Worm (Caenorhabditis elegans) whole organism, L4 larva: ENCODE data around the gene sdc-1.
A peak's percentile ranks its signal among the peaks of the same experiment; 100 is the strongest.

Experiments used
- F10B5.3 ChIP-seq: sonication (generic microtip); optimal IDR thresholded peaks from 2 replicates; lab custom pipeline; 2016; ENCODE audit warnings: mild to moderate bottlenecking, missing genetic modification characterization, missing compliant biosample characterization
- F26F4.8 ChIP-seq: fragments of 200-800 bp; sonication (Bioruptor generic); conservative IDR thresholded peaks from 2 replicates; pipeline ENCODE4 v1.3.6; 2022; ENCODE audit warnings: missing genetic modification characterization, missing compliant biosample characterization
- F37D6.2 ChIP-seq: sonication (generic microtip); optimal IDR thresholded peaks from 2 replicates; lab custom pipeline; 2016; ENCODE audit warnings: mild to moderate bottlenecking, missing genetic modification characterization, missing compliant biosample characterization
- F44E2.7 ChIP-seq: fragments of 200-800 bp; sonication (Bioruptor generic); IDR thresholded peaks from 2 replicates; pipeline ENCODE4 v2.1.2; 2022; ENCODE audit warnings: missing genetic modification characterization, missing compliant biosample characterization
- T20F7.1 ChIP-seq: fragments of 200-800 bp; sonication (Bioruptor generic); optimal IDR thresholded peaks from 2 replicates; lab custom pipeline; 2018; ENCODE audit warnings: mild to moderate bottlenecking, missing genetic modification characterization, missing compliant biosample characterization
- ama-1 ChIP-seq: fragments of 150-350 bp; optimal IDR thresholded peaks from 2 replicates; lab custom pipeline; 2014; ENCODE audit warnings: inconsistent platforms, mixed read lengths
- ceh-20 ChIP-seq: fragments of 200-800 bp; sonication (Bioruptor generic); IDR thresholded peaks from 2 replicates; pipeline ENCODE4 v1.3.6; 2022; ENCODE audit warnings: missing genetic modification reagents, missing genetic modification characterization, missing compliant biosample characterization
- ceh-44 ChIP-seq: fragments of 200-800 bp; sonication (Bioruptor generic); IDR thresholded peaks from 2 replicates; pipeline ENCODE4 v1.3.6; 2022; ENCODE audit warnings: missing genetic modification reagents, missing genetic modification characterization, missing compliant biosample characterization
- ceh-62 ChIP-seq: sonication (generic microtip); optimal IDR thresholded peaks from 2 replicates; lab custom pipeline; 2017; ENCODE audit warnings: missing biosample characterization, missing genetic modification characterization
- daf-16 ChIP-seq, 3 experiments: sonication (generic microtip); optimal IDR thresholded peaks; 2 replicates each; lab custom pipeline; 2016 to 2017; ENCODE audit warnings: missing genetic modification characterization in 3 of 3, missing genetic modification reagents in 3 of 3, mild to moderate bottlenecking in 2 of 3, missing compliant biosample characterization in 2 of 3, missing biosample characterization in 1 of 3, moderate library complexity in 1 of 3
- daf-19 ChIP-seq: fragments of 200-800 bp; sonication (Bioruptor generic); conservative IDR thresholded peaks from 2 replicates; pipeline ENCODE4 v1.3.6; 2022; ENCODE audit warnings: missing genetic modification characterization, missing compliant biosample characterization
- dmd-6 ChIP-seq: fragments of 200-800 bp; sonication (Bioruptor generic); IDR thresholded peaks from 2 replicates; pipeline ENCODE4 v1.3.6; 2022; ENCODE audit warnings: missing genetic modification reagents, missing genetic modification characterization, missing compliant biosample characterization
- dmd-8 ChIP-seq: fragments of 200-800 bp; sonication (Bioruptor generic); IDR thresholded peaks from 2 replicates; pipeline ENCODE4 v1.3.6; 2022; ENCODE audit warnings: missing genetic modification characterization, missing compliant biosample characterization
- dpl-1 ChIP-seq: fragments of 150-350 bp; optimal IDR thresholded peaks from 2 replicates; lab custom pipeline; 2014; ENCODE audit warnings: missing biosample characterization, missing genetic modification reagents, missing genetic modification characterization
- dve-1 ChIP-seq: sonication (generic microtip); optimal IDR thresholded peaks from 2 replicates; lab custom pipeline; 2017; ENCODE audit warnings: antibody characterized with exemption, mild to moderate bottlenecking, missing genetic modification characterization, missing compliant biosample characterization; ENCODE audit not compliant: insufficient read depth
- egl-27 ChIP-seq: sonication (generic microtip); optimal IDR thresholded peaks from 3 replicates; lab custom pipeline; 2017; ENCODE audit warnings: missing biosample characterization, missing genetic modification reagents, missing genetic modification characterization
- hif-1 ChIP-seq, 2 experiments: sonication (generic microtip); optimal IDR thresholded peaks; 2 replicates each; lab custom pipeline; 2016 to 2017; ENCODE audit warnings: missing compliant biosample characterization in 2 of 2, missing genetic modification characterization in 2 of 2, missing genetic modification reagents in 2 of 2, missing genotype in 2 of 2, mild to moderate bottlenecking in 1 of 2
- hlh-11 ChIP-seq: fragments of 200-800 bp; sonication (Bioruptor generic); optimal IDR thresholded peaks from 2 replicates; lab custom pipeline; 2018; ENCODE audit warnings: mild to moderate bottlenecking, missing genetic modification characterization, missing compliant biosample characterization
- hlh-30 ChIP-seq: sonication (generic microtip); optimal IDR thresholded peaks from 2 replicates; lab custom pipeline; 2017; ENCODE audit warnings: antibody characterized with exemption, mild to moderate bottlenecking, missing genetic modification characterization, missing compliant biosample characterization; ENCODE audit not compliant: insufficient read depth
- hmg-1.1 ChIP-seq: fragments of 200-800 bp; sonication (Bioruptor generic); IDR thresholded peaks from 2 replicates; pipeline ENCODE4 v1.3.6; 2022; ENCODE audit warnings: missing genetic modification reagents, missing genetic modification characterization, missing compliant biosample characterization
- jun-1 ChIP-seq: fragments of 150-350 bp; optimal IDR thresholded peaks from 2 replicates; lab custom pipeline; 2014; ENCODE audit warnings: missing biosample characterization, missing genetic modification reagents, missing genetic modification characterization
- lin-29 ChIP-seq: fragments of 200-800 bp; sonication (Bioruptor generic); IDR thresholded peaks from 2 replicates; pipeline ENCODE4 v1.3.6; 2022; ENCODE audit warnings: missing genetic modification reagents, missing genetic modification characterization, missing compliant biosample characterization
- madf-9 ChIP-seq: fragments of 200-800 bp; sonication (Bioruptor generic); conservative IDR thresholded peaks from 2 replicates; pipeline ENCODE4 v1.3.6; 2022; ENCODE audit warnings: missing genetic modification reagents, missing genetic modification characterization, missing compliant biosample characterization
- mdl-1 ChIP-seq, 2 experiments: fragments of 150-350 bp in 1 of 2; sonication (generic microtip) in 1 of 2; optimal IDR thresholded peaks; 2 replicates each; lab custom pipeline; 2014 to 2017; ENCODE audit warnings: missing biosample characterization in 2 of 2, missing genetic modification characterization in 2 of 2
- mep-1 ChIP-seq: fragments of 150-350 bp; sonication (generic microtip); optimal IDR thresholded peaks from 3 replicates; lab custom pipeline; 2014; ENCODE audit warnings: missing biosample characterization, missing genetic modification characterization
- mes-2 ChIP-seq: sonication (generic microtip); optimal IDR thresholded peaks from 2 replicates; lab custom pipeline; 2016; ENCODE audit warnings: missing genotype, mild to moderate bottlenecking, missing genetic modification characterization, missing compliant biosample characterization; ENCODE audit not compliant: poor library complexity, severe bottlenecking
- mxl-3 ChIP-seq: fragments of 200-800 bp; sonication (Bioruptor generic); optimal IDR thresholded peaks from 2 replicates; lab custom pipeline; 2018; ENCODE audit warnings: mild to moderate bottlenecking, missing genetic modification characterization, missing compliant biosample characterization
- nhr-10 ChIP-seq: fragments of 150-350 bp; optimal IDR thresholded peaks from 2 replicates; lab custom pipeline; 2014; ENCODE audit warnings: missing biosample characterization, missing genetic modification characterization
- nhr-11 ChIP-seq: fragments of 150-350 bp; optimal IDR thresholded peaks from 2 replicates; lab custom pipeline; 2014; ENCODE audit warnings: missing biosample characterization, missing genetic modification characterization
- nhr-111 ChIP-seq: fragments of 200-800 bp; sonication (Bioruptor generic); optimal IDR thresholded peaks from 2 replicates; lab custom pipeline; 2018; ENCODE audit warnings: mild to moderate bottlenecking, missing genetic modification characterization, missing compliant biosample characterization
- nhr-28 ChIP-seq: fragments of 150-350 bp; optimal IDR thresholded peaks from 2 replicates; lab custom pipeline; 2014; ENCODE audit warnings: missing biosample characterization, missing genetic modification characterization
- nhr-6 ChIP-seq: fragments of 150-350 bp; optimal IDR thresholded peaks from 2 replicates; lab custom pipeline; 2014; ENCODE audit warnings: missing biosample characterization, missing genetic modification characterization
- pha-4 ChIP-seq, 2 experiments: fragments of 150-350 bp in 1 of 2; fragments of 200-800 bp in 1 of 2; sonication (Bioruptor generic) in 1 of 2; IDR thresholded peaks in 1 of 2; optimal IDR thresholded peaks in 1 of 2; 2 replicates each; pipeline versions ENCODE4 v1.3.6 to Lab custom; 2014 to 2022; ENCODE audit warnings: missing genetic modification characterization in 2 of 2, missing genetic modification reagents in 2 of 2, missing biosample characterization in 1 of 2, missing compliant biosample characterization in 1 of 2
- php-3 ChIP-seq: fragments of 200-800 bp; sonication (Bioruptor generic); IDR thresholded peaks from 2 replicates; pipeline ENCODE4 v1.3.6; 2022; ENCODE audit warnings: missing genetic modification reagents, missing genetic modification characterization, missing compliant biosample characterization
- pqm-1 ChIP-seq: sonication (generic microtip); optimal IDR thresholded peaks from 2 replicates; lab custom pipeline; 2017; ENCODE audit warnings: missing biosample characterization, missing genetic modification characterization
- rbr-2 ChIP-seq: sonication (generic microtip); optimal IDR thresholded peaks from 2 replicates; lab custom pipeline; 2016; ENCODE audit warnings: missing genotype, missing genetic modification characterization, missing compliant biosample characterization
- sdz-12 ChIP-seq: fragments of 200-800 bp; sonication (Bioruptor generic); optimal IDR thresholded peaks from 2 replicates; lab custom pipeline; 2018; ENCODE audit warnings: mild to moderate bottlenecking, missing genetic modification characterization, missing compliant biosample characterization
- set-16 ChIP-seq: fragments of 200-800 bp; sonication (Bioruptor generic); IDR thresholded peaks from 2 replicates; pipeline ENCODE4 v1.3.6; 2022; ENCODE audit warnings: missing genetic modification reagents, missing genetic modification characterization, missing compliant biosample characterization
- skn-1 ChIP-seq: fragments of 150-350 bp; optimal IDR thresholded peaks from 2 replicates; lab custom pipeline; 2014; ENCODE audit warnings: missing biosample characterization, missing genetic modification characterization
- unc-62 ChIP-seq, 3 experiments: fragments of 150-350 bp in 1 of 3; sonication (generic microtip); optimal IDR thresholded peaks in 2 of 3; peaks in 1 of 3; 1 replicate in 1 of 3; 2 replicates in 2 of 3; lab custom pipeline; 2014 to 2017; ENCODE audit warnings: missing biosample characterization in 3 of 3, missing genetic modification characterization in 3 of 3, missing genetic modification reagents in 3 of 3, missing genotype in 1 of 3
- vab-7 ChIP-seq: fragments of 200-800 bp; sonication (Bioruptor generic); IDR thresholded peaks from 2 replicates; pipeline ENCODE4 v1.3.6; 2022; ENCODE audit warnings: missing genetic modification reagents, missing genetic modification characterization, missing compliant biosample characterization
- zfp-2 ChIP-seq: sonication (generic microtip); optimal IDR thresholded peaks from 2 replicates; lab custom pipeline; 2016; ENCODE audit warnings: mild to moderate bottlenecking, missing genetic modification characterization, missing compliant biosample characterization
- ztf-11 ChIP-seq: fragments of 150-350 bp; optimal IDR thresholded peaks from 2 replicates; lab custom pipeline; 2014; ENCODE audit warnings: missing biosample characterization, missing genetic modification characterization

The sdc-1 gene

DNA sequence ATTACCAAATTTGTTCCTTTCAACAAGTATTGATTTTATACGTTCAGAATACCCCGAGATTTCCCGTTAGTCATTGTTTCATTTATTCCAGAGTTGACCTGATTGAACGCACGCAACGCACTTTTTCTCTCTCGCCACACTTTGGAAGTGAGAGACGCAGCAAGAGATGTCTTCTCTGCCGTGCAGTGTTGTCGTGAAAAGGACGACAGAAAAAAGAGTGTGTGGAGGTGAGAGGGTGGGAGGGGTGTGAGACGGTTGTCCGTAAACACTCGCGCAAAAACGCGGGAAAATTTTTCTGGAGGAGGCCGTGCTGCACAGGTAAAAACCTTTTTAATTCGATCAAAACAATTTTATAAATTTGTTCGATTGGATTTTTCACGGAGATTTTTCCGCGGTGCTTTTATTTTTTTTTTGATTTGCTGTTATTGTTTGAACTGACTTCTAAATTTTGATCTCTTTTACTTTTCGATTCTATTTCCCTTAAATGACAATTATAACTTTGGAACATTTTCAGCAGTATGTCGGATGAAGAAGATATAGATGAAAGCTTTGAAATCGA, at the start of gene sdc-1:
TSS of gene sdc-1 (plus strand) at position 509 of the 559 bp plus-strand sequence.
- TF ChIP-seq hlh-11 (tag; lab: Kevin White, UChicago) = peak; percentile 62
- 0 out of 2 replicates have a peak, but pooled peaks have one; percentile 12 for TF ChIP-seq madf-9
- no peak for TF ChIP-seq F10B5.3 (tag; lab: Kevin White, UChicago)
- no peak for TF ChIP-seq T20F7.1 (GFP tag; lab: Kevin White, UChicago)
- TF ChIP-seq mdl-1 (tag; optimal IDR thresholded peaks at IDR 0.05; lab: Kevin White, UChicago) = peak; percentile 6 to 68
- peak in 1 of 2 experiments; percentile 50 for TF ChIP-seq hif-1 (tag; optimal IDR thresholded peaks at IDR 0.05; lab: Kevin White, UChicago)
- no peak for TF ChIP-seq nhr-111 (GFP tag; lab: Kevin White, UChicago)
- no peak for TF ChIP-seq F37D6.2 (tag; lab: Kevin White, UChicago)
- TF ChIP-seq set-16 (GFP tag; lab: Robert Waterston, UW) = peak; percentile 19; the same call in 1 of the 2 replicates
- no peak for TF ChIP-seq php-3
- TF ChIP-seq nhr-6 (tag; lab: Kevin White, UChicago) = peak; percentile 52
- TF ChIP-seq dmd-6 = peak; percentile 26; the same call in 1 of the 2 replicates
- TF ChIP-seq daf-16 (GFP tag; optimal IDR thresholded peaks at IDR 0.05; lab: Kevin White, UChicago) = peak in 1 of 2 experiments; percentile 35
- TF ChIP-seq daf-16 (tag; optimal IDR thresholded peaks at IDR 0.05; lab: Kevin White, UChicago) = peak; percentile 84
- TF ChIP-seq skn-1 (tag; lab: Kevin White, UChicago) = no peak
- no peak for TF ChIP-seq vab-7 (GFP tag; lab: Robert Waterston, UW)
- peak; percentile 70 for TF ChIP-seq dpl-1 (GFP tag; lab: Kevin White, UChicago)
- no peak for TF ChIP-seq jun-1 (tag; lab: Kevin White, UChicago)
- TF ChIP-seq nhr-11 (tag; lab: Kevin White, UChicago) = peak; percentile 39
- TF ChIP-seq nhr-10 (tag; lab: Kevin White, UChicago) = no peak
- peak; percentile 51; the same call in 1 of the 2 replicates for TF ChIP-seq hmg-1.1
- no peak for TF ChIP-seq unc-62 (GFP tag; optimal IDR thresholded peaks at IDR 0.05 in 1 of 2; lab: Kevin White, UChicago)
- TF ChIP-seq unc-62 (tag; optimal IDR thresholded peaks at IDR 0.05; lab: Kevin White, UChicago) = no peak
- TF ChIP-seq ztf-11 = no peak
- TF ChIP-seq zfp-2 (tag; lab: Kevin White, UChicago) = no peak
- TF ChIP-seq ceh-44 (GFP tag; lab: Robert Waterston, UW) = no peak
- peak; percentile 20 for TF ChIP-seq nhr-28 (tag; lab: Kevin White, UChicago)
- peak; percentile 60 for TF ChIP-seq mes-2 (tag; lab: Kevin White, UChicago)
- no peak for TF ChIP-seq pqm-1 (tag; lab: Kevin White, UChicago)
- no peak for TF ChIP-seq pha-4 (GFP tag; IDR thresholded peaks at IDR 0.05; lab: Robert Waterston, UW)
- TF ChIP-seq pha-4 (tag; optimal IDR thresholded peaks at IDR 0.05; lab: Kevin White, UChicago) = peak; percentile 30
- no peak for TF ChIP-seq dmd-8 (GFP tag; lab: Robert Waterston, UW)
- no peak for TF ChIP-seq ama-1 (lab: Kevin White, UChicago)
- peak; percentile 28 for TF ChIP-seq dve-1
- TF ChIP-seq ceh-20 = no peak
- TF ChIP-seq mep-1 (tag; lab: Kevin White, UChicago) = peak; percentile 67
- peak; percentile 30 for TF ChIP-seq mxl-3 (GFP tag; lab: Kevin White, UChicago)
- TF ChIP-seq hlh-30 (tag; lab: Kevin White, UChicago) = peak; percentile 51
- TF ChIP-seq F44E2.7 (GFP tag; lab: Robert Waterston, UW) = no peak
- TF ChIP-seq rbr-2 (tag; lab: Kevin White, UChicago) = peak; percentile 34

DNA sequence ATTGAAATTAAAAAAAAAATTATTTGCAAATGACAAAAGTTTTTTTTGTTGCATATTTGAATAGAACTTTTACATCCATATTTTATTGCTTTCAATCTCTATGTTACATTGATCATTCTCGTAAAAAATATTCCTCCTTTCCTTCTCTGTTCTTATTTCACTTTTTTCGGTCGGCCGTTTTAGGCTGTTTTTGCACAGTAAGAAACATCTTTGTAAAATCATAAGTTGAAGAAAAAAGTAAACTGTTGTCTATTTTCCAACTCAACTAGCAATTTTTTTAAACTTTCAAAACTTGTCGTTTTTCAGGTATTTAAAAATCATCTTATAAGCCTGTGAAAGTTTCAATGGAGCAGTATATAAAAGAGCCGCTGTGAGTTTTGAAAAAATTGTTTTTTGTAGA, 46.9 kb upstream of the sdc-1 start, which contains the start of gene F23A7.5:
TSS of gene F23A7.5 (plus strand) at position 301 of the 400 bp plus-strand sequence.
- TF ChIP-seq jun-1 (tag; lab: Kevin White, UChicago) = no peak
- TF ChIP-seq dpl-1 (GFP tag; lab: Kevin White, UChicago) = no peak
- no peak for TF ChIP-seq daf-19 (GFP tag; lab: Robert Waterston, UW)
- no peak for TF ChIP-seq zfp-2 (tag; lab: Kevin White, UChicago)
- no peak for TF ChIP-seq mes-2 (tag; lab: Kevin White, UChicago)
- TF ChIP-seq ceh-62 = no peak
- no peak for TF ChIP-seq sdz-12
- TF ChIP-seq egl-27 (tag; lab: Kevin White, UChicago) = no peak
- no peak for TF ChIP-seq lin-29 (GFP tag; lab: Robert Waterston, UW)
- no peak for TF ChIP-seq F26F4.8 (GFP tag; lab: Robert Waterston, UW)
